Worm (Caenorhabditis elegans): ENCODE data around the gene jmjd-2.

ce11 chrII:14251400-14251940 lies 8.1 kb upstream of the jmjd-2 start:
- TF ChIP-seq B0310.2 (tag; optimal IDR thresholded peaks at IDR 0.05): peak; percentile 87
- peak; percentile 96 for TF ChIP-seq ama-1 (optimal IDR thresholded peaks at IDR 0.05)
- TF ChIP-seq tbx-11 (GFP tag; IDR thresholded peaks at IDR 0.05): no peak
- peak; percentile 30 for TF ChIP-seq hmbx-1 (tag; optimal IDR thresholded peaks at IDR 0.05)
- TF ChIP-seq tra-4 (tag; optimal IDR thresholded peaks at IDR 0.05): peak; percentile 52
- peak; percentile 66 for TF ChIP-seq pes-1 (GFP tag; IDR thresholded peaks at IDR 0.05)
- peak; percentile 76 for TF ChIP-seq hmg-4 (GFP tag; optimal IDR thresholded peaks at IDR 0.05)
